Worm (Caenorhabditis elegans) whole organism, L1 larva: ENCODE data around the gene F11C7.6.

ENCODE experiments used
- C34B4.2 ChIP-seq: sonication (generic microtip); optimal IDR thresholded peaks from 2 replicates; lab custom pipeline; 2017; ENCODE audit warnings: mild to moderate bottlenecking, missing genetic modification characterization, missing compliant biosample characterization
- F16B12.6 ChIP-seq: fragments of 150-350 bp; optimal IDR thresholded peaks from 2 replicates; lab custom pipeline; 2014; ENCODE audit warnings: missing biosample characterization, missing genetic modification characterization
- aha-1 ChIP-seq: fragments of 150-350 bp; optimal IDR thresholded peaks from 2 replicates; lab custom pipeline; 2014; ENCODE audit warnings: missing biosample characterization, missing genetic modification characterization
- alr-1 ChIP-seq: fragments of 200-800 bp; sonication (Bioruptor generic); optimal IDR thresholded peaks from 2 replicates; lab custom pipeline; 2018; ENCODE audit warnings: borderline replicate concordance, mild to moderate bottlenecking, missing genetic modification characterization, missing compliant biosample characterization
- blmp-1 ChIP-seq: fragments of 150-350 bp; optimal IDR thresholded peaks from 2 replicates; lab custom pipeline; 2014; ENCODE audit warnings: missing biosample characterization, missing genetic modification characterization
- ceh-82 ChIP-seq, 3 experiments: fragments of 150-350 bp in 1 of 3; sonication (generic microtip) in 2 of 3; optimal IDR thresholded peaks; 2 replicates each; lab custom pipeline; 2014 to 2017; ENCODE audit warnings: missing biosample characterization in 3 of 3, missing genetic modification characterization in 3 of 3
- ceh-90 ChIP-seq: sonication (generic microtip); optimal IDR thresholded peaks from 2 replicates; lab custom pipeline; 2016; ENCODE audit warnings: missing genetic modification characterization, missing compliant biosample characterization
- ces-1 ChIP-seq: fragments of 150-350 bp; optimal IDR thresholded peaks from 2 replicates; lab custom pipeline; 2014; ENCODE audit warnings: missing biosample characterization, missing genetic modification reagents, missing genetic modification characterization
- dsc-1 ChIP-seq: sonication (generic microtip); optimal IDR thresholded peaks from 2 replicates; lab custom pipeline; 2016; ENCODE audit warnings: mild to moderate bottlenecking, missing genetic modification characterization, missing compliant biosample characterization
- elt-2 ChIP-seq: sonication (generic microtip); optimal IDR thresholded peaks from 2 replicates; lab custom pipeline; 2016; ENCODE audit warnings: missing genetic modification characterization, mild to moderate bottlenecking, inconsistent platforms, missing compliant biosample characterization, missing genetic modification reagents
- elt-3 ChIP-seq, 6 experiments: fragments of 150-350 bp in 1 of 6; sonication (generic microtip); optimal IDR thresholded peaks; 2 replicates each; lab custom pipeline; 2017 to 2018; ENCODE audit warnings: missing biosample characterization in 6 of 6, missing genetic modification characterization in 6 of 6, inconsistent platforms in 1 of 6
- fkh-10 ChIP-seq: sonication (generic microtip); optimal IDR thresholded peaks from 2 replicates; lab custom pipeline; 2017; ENCODE audit warnings: missing biosample characterization, missing genetic modification reagents, missing genetic modification characterization
- fkh-8 ChIP-seq: sonication (generic microtip); optimal IDR thresholded peaks from 2 replicates; lab custom pipeline; 2016; ENCODE audit warnings: mild to moderate bottlenecking, missing genetic modification characterization, missing compliant biosample characterization
- grh-1 ChIP-seq: fragments of 200-800 bp; sonication (Bioruptor generic); IDR thresholded peaks from 2 replicates; pipeline ENCODE4 v1.3.6; 2022; ENCODE audit warnings: missing genetic modification reagents, missing genetic modification characterization, missing compliant biosample characterization
- irx-1 ChIP-seq: sonication (generic microtip); optimal IDR thresholded peaks from 2 replicates; lab custom pipeline; 2016; ENCODE audit warnings: missing genetic modification characterization, missing compliant biosample characterization
- isw-1 ChIP-seq: fragments of 200-800 bp; sonication (Bioruptor generic); IDR thresholded peaks from 2 replicates; pipeline ENCODE4 v1.3.6; 2022; ENCODE audit warnings: missing genetic modification characterization, missing compliant biosample characterization
- lin-13 ChIP-seq: fragments of 150-350 bp; optimal IDR thresholded peaks from 2 replicates; lab custom pipeline; 2014; ENCODE audit warnings: missing biosample characterization, missing genetic modification reagents, missing genetic modification characterization
- lin-14 ChIP-seq: fragments of 200-800 bp; sonication (Bioruptor generic); optimal IDR thresholded peaks from 2 replicates; lab custom pipeline; 2018; ENCODE audit warnings: mild to moderate bottlenecking, missing genetic modification characterization, moderate library complexity, missing compliant biosample characterization
- lin-35 ChIP-seq, 2 experiments: fragments of 150-350 bp; optimal IDR thresholded peaks; 2 replicates each; lab custom pipeline; 2014; ENCODE audit warnings: missing biosample characterization in 2 of 2, missing genetic modification characterization in 2 of 2, missing genetic modification reagents in 2 of 2
- lin-39 ChIP-seq: fragments of 150-350 bp; optimal IDR thresholded peaks from 2 replicates; lab custom pipeline; 2014; ENCODE audit warnings: missing biosample characterization, missing genetic modification reagents, missing genetic modification characterization
- lir-3 ChIP-seq: sonication (generic microtip); optimal IDR thresholded peaks from 2 replicates; lab custom pipeline; 2016; ENCODE audit warnings: mild to moderate bottlenecking, missing genetic modification characterization, moderate library complexity, missing compliant biosample characterization; ENCODE audit not compliant: poor library complexity
- lsy-2 ChIP-seq, 2 experiments: fragments of 150-350 bp; optimal IDR thresholded peaks; 2 replicates each; lab custom pipeline; 2014; ENCODE audit warnings: missing biosample characterization in 2 of 2, missing genetic modification characterization in 2 of 2
- mdl-1 ChIP-seq, 2 experiments: fragments of 150-350 bp; optimal IDR thresholded peaks; 2 replicates each; lab custom pipeline; 2014 to 2017; ENCODE audit warnings: missing biosample characterization in 2 of 2, missing genetic modification characterization in 2 of 2, inconsistent platforms in 1 of 2
- mef-2 ChIP-seq: fragments of 150-350 bp; optimal IDR thresholded peaks from 2 replicates; lab custom pipeline; 2014; ENCODE audit warnings: missing biosample characterization, missing genetic modification characterization
- mep-1 ChIP-seq: fragments of 150-350 bp; optimal IDR thresholded peaks from 2 replicates; lab custom pipeline; 2014; ENCODE audit warnings: missing biosample characterization, missing genetic modification characterization
- nhr-11 ChIP-seq: fragments of 150-350 bp; optimal IDR thresholded peaks from 2 replicates; lab custom pipeline; 2014; ENCODE audit warnings: missing biosample characterization, missing genetic modification characterization
- nhr-19 ChIP-seq: fragments of 200-800 bp; sonication (Bioruptor generic); conservative IDR thresholded peaks from 2 replicates; pipeline ENCODE4 v1.3.6; 2022; ENCODE audit warnings: missing genetic modification characterization, missing compliant biosample characterization
- nhr-20 ChIP-seq: sonication (generic microtip); optimal IDR thresholded peaks from 2 replicates; lab custom pipeline; 2016; ENCODE audit warnings: mild to moderate bottlenecking, missing genetic modification characterization, missing compliant biosample characterization
- nhr-237 ChIP-seq: fragments of 150-350 bp; optimal IDR thresholded peaks from 2 replicates; lab custom pipeline; 2014; ENCODE audit warnings: missing biosample characterization, missing genetic modification characterization
- nhr-28 ChIP-seq: fragments of 150-350 bp; optimal IDR thresholded peaks from 2 replicates; lab custom pipeline; 2014; ENCODE audit warnings: missing biosample characterization, missing genetic modification characterization
- nhr-47 ChIP-seq: sonication (generic microtip); optimal IDR thresholded peaks from 2 replicates; lab custom pipeline; 2016; ENCODE audit warnings: mild to moderate bottlenecking, missing genetic modification characterization, moderate library complexity, missing compliant biosample characterization
- nhr-71 ChIP-seq: sonication (generic microtip); optimal IDR thresholded peaks from 2 replicates; lab custom pipeline; 2016; ENCODE audit warnings: mild to moderate bottlenecking, missing genetic modification characterization, moderate library complexity, missing compliant biosample characterization
- nhr-85 ChIP-seq: sonication (generic microtip); peaks from one replicate; lab custom pipeline; 2016; ENCODE audit warnings: missing genetic modification characterization, inconsistent platforms, missing compliant biosample characterization
- nhr-90 ChIP-seq: sonication (generic microtip); optimal IDR thresholded peaks from 2 replicates; lab custom pipeline; 2016; ENCODE audit warnings: mild to moderate bottlenecking, missing genetic modification characterization, missing compliant biosample characterization; ENCODE audit not compliant: poor library complexity
- pag-3 ChIP-seq: sonication (generic microtip); optimal IDR thresholded peaks from 2 replicates; lab custom pipeline; 2017; ENCODE audit warnings: missing genetic modification characterization, mild to moderate bottlenecking, missing compliant biosample characterization, antibody characterized with exemption, borderline replicate concordance; ENCODE audit not compliant: insufficient read depth
- rnt-1 ChIP-seq: sonication (generic microtip); optimal IDR thresholded peaks from 2 replicates; lab custom pipeline; 2016; ENCODE audit warnings: mild to moderate bottlenecking, missing genetic modification characterization, moderate library complexity, missing compliant biosample characterization
- skn-1 ChIP-seq: fragments of 150-350 bp; optimal IDR thresholded peaks from 2 replicates; lab custom pipeline; 2014; ENCODE audit warnings: missing biosample characterization, missing genetic modification characterization
- snu-23 ChIP-seq: sonication (generic microtip); optimal IDR thresholded peaks from 2 replicates; lab custom pipeline; 2016; ENCODE audit warnings: missing genetic modification characterization, missing compliant biosample characterization
- sox-4 ChIP-seq: sonication (generic microtip); optimal IDR thresholded peaks from 2 replicates; lab custom pipeline; 2016; ENCODE audit warnings: missing genetic modification characterization, missing compliant biosample characterization
- tbx-2 ChIP-seq: sonication (generic microtip); optimal IDR thresholded peaks from 2 replicates; lab custom pipeline; 2016; ENCODE audit warnings: missing genetic modification characterization, missing compliant biosample characterization
- tlp-1 ChIP-seq: fragments of 150-350 bp; optimal IDR thresholded peaks from 2 replicates; lab custom pipeline; 2014; ENCODE audit warnings: missing biosample characterization, missing genetic modification characterization
- unc-130 ChIP-seq: fragments of 150-350 bp; optimal IDR thresholded peaks from 2 replicates; lab custom pipeline; 2017; ENCODE audit warnings: missing biosample characterization, missing genetic modification characterization, inconsistent platforms
- unc-30 ChIP-seq: sonication (generic microtip); optimal IDR thresholded peaks from 2 replicates; lab custom pipeline; 2017; ENCODE audit warnings: missing biosample characterization, missing genetic modification characterization
- unc-62 ChIP-seq: fragments of 150-350 bp; optimal IDR thresholded peaks from 2 replicates; lab custom pipeline; 2014; ENCODE audit warnings: missing biosample characterization, missing genetic modification reagents, missing genetic modification characterization
- unc-98 ChIP-seq: fragments of 200-800 bp; sonication (Bioruptor generic); IDR thresholded peaks from 2 replicates; pipeline ENCODE4 v1.3.6; 2022; ENCODE audit warnings: missing genetic modification characterization, missing compliant biosample characterization
- zag-1 ChIP-seq: fragments of 150-350 bp; optimal IDR thresholded peaks from 2 replicates; lab custom pipeline; 2014; ENCODE audit warnings: missing biosample characterization, missing genetic modification characterization

The F11C7.6 gene

DNA sequence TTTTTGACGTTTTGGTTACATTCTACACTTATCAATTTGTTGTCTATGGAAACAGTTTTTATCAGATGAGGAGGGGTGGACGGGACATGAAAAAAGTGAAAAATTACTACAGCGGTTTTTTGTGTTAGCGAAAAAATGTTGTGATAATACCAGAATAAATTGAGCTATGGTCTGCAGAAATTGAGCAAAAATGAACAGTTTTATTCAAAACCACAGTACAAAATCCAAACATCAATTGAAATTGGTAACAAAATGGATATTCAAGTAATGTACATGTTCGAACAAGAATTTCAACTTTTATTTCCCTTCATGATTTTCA, 23.2 kb downstream of the F11C7.6 start:
- no peak for TF ChIP-seq zag-1
- TF ChIP-seq dsc-1 (tag; lab: Kevin White, UChicago), result no peak
- TF ChIP-seq fkh-10 (GFP tag; lab: Kevin White, UChicago), result no peak
- TF ChIP-seq isw-1, result no peak
- no peak for TF ChIP-seq ces-1
- TF ChIP-seq nhr-237 (tag; lab: Kevin White, UChicago), result no peak
- TF ChIP-seq unc-30, result no peak
- no peak for TF ChIP-seq sox-4 (tag; lab: Kevin White, UChicago)
- no peak for TF ChIP-seq unc-62 (GFP tag; lab: Kevin White, UChicago)
- no peak for TF ChIP-seq lir-3 (tag; lab: Kevin White, UChicago)
- no peak for TF ChIP-seq unc-98 (GFP tag; lab: Robert Waterston, UW)
- no peak for TF ChIP-seq alr-1 (tag; lab: Kevin White, UChicago)
- no peak for TF ChIP-seq nhr-19 (GFP tag; lab: Robert Waterston, UW)

DNA sequence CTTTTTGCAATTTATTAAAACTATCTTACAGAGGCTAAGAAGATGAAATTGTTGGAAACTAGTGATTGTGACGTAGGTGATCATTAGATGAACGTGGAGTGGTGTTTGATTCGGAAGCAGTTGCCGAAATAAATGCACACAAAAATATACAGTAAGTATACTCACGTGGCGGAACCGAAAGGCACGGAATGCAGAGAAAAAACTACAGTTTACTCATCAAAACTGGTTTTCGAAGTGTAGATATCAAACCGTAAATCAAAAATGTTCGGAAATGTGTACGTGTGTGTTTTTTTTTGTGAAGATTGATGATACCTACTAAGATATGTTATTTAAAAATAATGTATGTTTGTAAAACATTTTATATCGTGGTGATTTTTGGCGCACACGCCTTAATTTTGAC, 25.3 kb downstream of the F11C7.6 start:
- TF ChIP-seq lsy-2 (tag; optimal IDR thresholded peaks at IDR 0.05; lab: Kevin White, UChicago) (peak in 1 of 2 experiments; percentile 44), elt-2 (tag; lab: Kevin White, UChicago) (no peak), mef-2 (tag; lab: Kevin White, UChicago) (no peak), nhr-71 (tag; lab: Kevin White, UChicago) (peak; percentile 50), blmp-1 (tag; lab: Kevin White, UChicago) (no peak), nhr-90 (tag; lab: Kevin White, UChicago) (peak; percentile 14), nhr-20 (tag; lab: Kevin White, UChicago) (peak; percentile 80), alr-1 (tag; lab: Kevin White, UChicago) (no peak), grh-1 (GFP tag; lab: Robert Waterston, UW) (peak; percentile 63), nhr-19 (GFP tag; lab: Robert Waterston, UW) (peak; percentile 9; the same call in 1 of the 2 replicates), lin-35 (GFP tag; optimal IDR thresholded peaks at IDR 0.05; lab: Kevin White, UChicago) (peak in 1 of 2 experiments; percentile 22), nhr-85 (tag; lab: Kevin White, UChicago) (peak; percentile 94), snu-23 (peak; percentile 18), elt-3 (tag; optimal IDR thresholded peaks at IDR 0.05; lab: Kevin White, UChicago) (peak in 1 of 6 experiments; percentile 11), lin-14 (peak; percentile 22)

DNA sequence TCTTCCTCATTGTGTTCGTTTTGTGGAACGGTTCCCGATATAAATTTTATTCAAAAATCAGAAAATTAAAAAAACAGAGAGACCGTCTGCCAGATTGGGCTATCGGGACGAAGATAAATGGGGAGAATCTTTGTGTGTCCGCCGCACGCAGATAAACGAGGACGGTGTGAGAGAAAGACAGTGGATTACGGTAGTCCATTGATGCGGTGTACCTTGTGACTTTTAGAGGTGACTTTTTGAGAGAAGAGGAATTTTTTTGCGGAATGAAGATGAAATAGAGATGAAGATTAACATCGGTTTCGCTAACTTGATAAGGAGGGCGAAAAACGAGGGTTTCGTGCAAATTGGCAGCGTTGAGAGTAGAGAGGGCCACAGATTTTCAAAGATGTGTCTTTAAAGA, 26.4 kb downstream of the F11C7.6 start:
- TF ChIP-seq lin-13 (GFP tag; lab: Kevin White, UChicago) (peak; percentile 40), lsy-2 (tag; optimal IDR thresholded peaks at IDR 0.05; lab: Kevin White, UChicago) (peak; percentile 70 to 93), nhr-19 (GFP tag; lab: Robert Waterston, UW) (peak; percentile 48), lir-3 (tag; lab: Kevin White, UChicago) (no peak), lin-14 (peak; percentile 81), tlp-1 (no peak), ceh-90 (no peak), blmp-1 (tag; lab: Kevin White, UChicago) (peak; percentile 91), fkh-8 (no peak), aha-1 (tag; lab: Kevin White, UChicago) (no peak), unc-62 (GFP tag; lab: Kevin White, UChicago) (no peak), lin-39 (no peak), grh-1 (GFP tag; lab: Robert Waterston, UW) (peak; percentile 46; the same call in 1 of the 2 replicates), mdl-1 (tag; optimal IDR thresholded peaks at IDR 0.05; lab: Kevin White, UChicago) (peak in 1 of 2 experiments; percentile 65), snu-23 (peak; percentile 72), unc-130 (tag; lab: Kevin White, UChicago) (peak; percentile 25), F16B12.6 (tag; lab: Kevin White, UChicago) (no peak), nhr-11 (no peak), lin-35 (GFP tag; optimal IDR thresholded peaks at IDR 0.05; lab: Kevin White, UChicago) (peak in 1 of 2 experiments; percentile 41), ceh-82 (tag; optimal IDR thresholded peaks at IDR 0.05; lab: Kevin White, UChicago) (no peak), mep-1 (peak; percentile 47), skn-1 (no peak), tbx-2 (tag; lab: Kevin White, UChicago) (peak; percentile 48), nhr-90 (tag; lab: Kevin White, UChicago) (peak; percentile 68), nhr-85 (tag; lab: Kevin White, UChicago) (peak; percentile 96), C34B4.2 (no peak), elt-3 (tag; optimal IDR thresholded peaks at IDR 0.05; lab: Kevin White, UChicago) (peak in 3 of 6 experiments; percentile 26 to 93 (median 59)), irx-1 (tag; lab: Kevin White, UChicago) (peak; percentile 67), rnt-1 (no peak), nhr-47 (tag; lab: Kevin White, UChicago) (peak; percentile 45), nhr-71 (tag; lab: Kevin White, UChicago) (peak; percentile 77), nhr-20 (tag; lab: Kevin White, UChicago) (peak; percentile 87), nhr-28 (tag; lab: Kevin White, UChicago) (no peak), pag-3 (tag; lab: Kevin White, UChicago) (no peak), nhr-237 (tag; lab: Kevin White, UChicago) (no peak)
